5 worm cellular contexts compared by ENCODE assay signal in the genomic region with DNA sequence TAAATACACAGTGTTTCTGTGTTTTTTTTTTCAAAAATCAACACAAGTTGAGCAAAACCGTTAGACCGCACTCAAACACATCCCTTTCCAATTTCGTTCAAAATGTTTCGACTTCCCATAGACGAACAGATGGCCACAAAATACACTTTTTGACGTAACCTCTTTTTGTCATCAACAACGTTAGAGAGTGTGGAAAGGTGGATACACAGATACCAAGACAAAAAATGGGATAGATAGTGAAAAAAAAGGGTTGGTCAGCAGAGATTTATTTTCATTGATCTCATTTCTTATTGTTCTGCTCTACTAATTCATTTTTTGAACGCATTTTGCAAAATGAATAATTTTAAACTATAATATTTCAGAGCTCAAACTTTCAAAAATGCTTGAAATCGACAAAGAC.
TF ChIP-seq lines count a peak whose summit lies in the region.

No protein-coding gene starts in this region.

TF ChIP-seq in whole organism, L1 larva, 84 proteins besides CTCF, POLR2A, EP300 and RAD21 (continues in another document):
- TF ChIP-seq lin-35 (GFP tag; optimal IDR thresholded peaks at IDR 0.05; lab: Kevin White, UChicago) (no peak), swsn-7 (tag; optimal IDR thresholded peaks at IDR 0.05; lab: Kevin White, UChicago) (no peak), ceh-63 (GFP tag; optimal IDR thresholded peaks at IDR 0.05; lab: Kevin White, UChicago) (no peak), hlh-4 (tag; optimal IDR thresholded peaks at IDR 0.05; lab: Kevin White, UChicago) (no peak), sup-37 (GFP tag; optimal IDR thresholded peaks at IDR 0.05; lab: Kevin White, UChicago) (no peak), elt-3 (tag; optimal IDR thresholded peaks at IDR 0.05; lab: Kevin White, UChicago) (peak in 1 of 6 experiments; percentile 58), elt-2 (tag; optimal IDR thresholded peaks at IDR 0.05; lab: Kevin White, UChicago) (no peak), hlh-17 (GFP tag; optimal IDR thresholded peaks at IDR 0.05; lab: Kevin White, UChicago; ENCODE audit: borderline replicate concordance) (no peak), zip-4 (GFP tag; optimal IDR thresholded peaks at IDR 0.05; lab: Kevin White, UChicago) (no peak), nhr-77 (tag; optimal IDR thresholded peaks at IDR 0.05; lab: Kevin White, UChicago) (no peak), ceh-88 (GFP tag; IDR thresholded peaks at IDR 0.05; lab: Robert Waterston, UW) (no peak), ceh-8 (GFP tag; optimal IDR thresholded peaks at IDR 0.05; lab: Kevin White, UChicago) (no peak), C34B4.2 (tag; optimal IDR thresholded peaks at IDR 0.05; lab: Kevin White, UChicago) (no peak), sox-4 (tag; optimal IDR thresholded peaks at IDR 0.05; lab: Kevin White, UChicago) (no peak), egl-27 (tag; optimal IDR thresholded peaks at IDR 0.05; lab: Kevin White, UChicago) (no peak), egl-13 (tag; optimal IDR thresholded peaks at IDR 0.05; lab: Kevin White, UChicago) (no peak), snpc-4 (tag; optimal IDR thresholded peaks at IDR 0.05; lab: Kevin White, UChicago) (no peak), nhr-20 (tag; optimal IDR thresholded peaks at IDR 0.05; lab: Kevin White, UChicago) (peak; percentile 39)

TF ChIP-seq in whole organism, L2 larva, 48 proteins besides CTCF, POLR2A, EP300 and RAD21:
- TF ChIP-seq nhr-129 (tag; optimal IDR thresholded peaks at IDR 0.05; lab: Kevin White, UChicago), result peak; percentile 47
- no peak for TF ChIP-seq lin-13 (GFP tag; optimal IDR thresholded peaks at IDR 0.05; lab: Kevin White, UChicago)
- peak; percentile 57 for TF ChIP-seq sma-9 (GFP tag; optimal IDR thresholded peaks at IDR 0.05; lab: Kevin White, UChicago)
- TF ChIP-seq sma-9 (tag; optimal IDR thresholded peaks at IDR 0.05; lab: Kevin White, UChicago), result no peak
- peak; percentile 26 for TF ChIP-seq fos-1 (tag; optimal IDR thresholded peaks at IDR 0.05; lab: Kevin White, UChicago)

TF ChIP-seq in whole organism, L3 larva, 47 proteins besides CTCF, POLR2A, EP300 and RAD21:
- TF ChIP-seq ama-1 (optimal IDR thresholded peaks at IDR 0.05; lab: Kevin White, UChicago) (no peak), elt-2 (tag; optimal IDR thresholded peaks at IDR 0.05; lab: Kevin White, UChicago) (peak; percentile 12), pqm-1 (tag; optimal IDR thresholded peaks at IDR 0.05; lab: Kevin White, UChicago) (peak; percentile 19)

TF ChIP-seq in whole organism, L4 larva, 104 proteins besides CTCF, POLR2A, EP300 and RAD21:
- no peak for TF ChIP-seq ces-1 (GFP tag; optimal IDR thresholded peaks at IDR 0.05; lab: Kevin White, UChicago)
- TF ChIP-seq unc-62 (GFP tag; optimal IDR thresholded peaks at IDR 0.05 in 1 of 2; lab: Kevin White, UChicago), result peak in 1 of 2 experiments; percentile 94
- no peak for TF ChIP-seq unc-62 (tag; optimal IDR thresholded peaks at IDR 0.05; lab: Kevin White, UChicago)
- peak; percentile 97 for TF ChIP-seq nhr-28 (tag; optimal IDR thresholded peaks at IDR 0.05; lab: Kevin White, UChicago)
- TF ChIP-seq dve-1 (tag; optimal IDR thresholded peaks at IDR 0.05; lab: Kevin White, UChicago; ENCODE audit: insufficient read depth), result peak; percentile 11
- no peak for TF ChIP-seq daf-16 (GFP tag; optimal IDR thresholded peaks at IDR 0.05; lab: Kevin White, UChicago)
- peak; percentile 66 for TF ChIP-seq daf-16 (tag; optimal IDR thresholded peaks at IDR 0.05; lab: Kevin White, UChicago)

TF ChIP-seq in whole organism, mixed stage, embryonic, 35 proteins besides CTCF, POLR2A, EP300 and RAD21:
- peak; percentile 5 for TF ChIP-seq zip-8 (tag; optimal IDR thresholded peaks at IDR 0.05; lab: Kevin White, UChicago)
- TF ChIP-seq nhr-2 (tag; optimal IDR thresholded peaks at IDR 0.05; lab: Kevin White, UChicago), result no peak
- no peak for TF ChIP-seq M03D4.4 (tag; optimal IDR thresholded peaks at IDR 0.05; lab: Kevin White, UChicago)
- peak; percentile 64 for TF ChIP-seq cnd-1 (tag; optimal IDR thresholded peaks at IDR 0.05; lab: Kevin White, UChicago)
TF ChIP-seq in whole organism, mixed stage, embryonic: peak in this region for 2.
